Fruit fly (Drosophila melanogaster) whole organism, embryonic: ENCODE measurements around the gene Arl8.
A peak's percentile ranks its signal among the peaks of the same experiment; 100 is the strongest.

Experiments
- Atf-2 ChIP-seq: fragments of 200-800 bp; sonication (Bioruptor generic); optimal IDR thresholded peaks from 2 replicates; lab custom pipeline; 2016; ENCODE audit warnings: missing biosample characterization, missing genetic modification characterization
- CG10147 ChIP-seq: fragments of 200-800 bp; sonication (Bioruptor generic); optimal IDR thresholded peaks from 2 replicates; lab custom pipeline; 2019; ENCODE audit warnings: missing biosample characterization, mild to moderate bottlenecking, missing genetic modification characterization, moderate library complexity
- CG1024 ChIP-seq: fragments of 200-800 bp; sonication (Bioruptor generic); IDR thresholded peaks from 2 replicates; pipeline ENCODE4 v1.3.6; 2022; ENCODE audit warnings: missing biosample characterization, missing genetic modification characterization
- CG10274 ChIP-seq: fragments of 200-800 bp; sonication (Bioruptor generic); optimal IDR thresholded peaks from 3 replicates; lab custom pipeline; 2017; ENCODE audit warnings: missing biosample characterization, mild to moderate bottlenecking, missing genetic modification characterization
- CG10462 ChIP-seq: fragments of 200-800 bp; sonication (Bioruptor generic); optimal IDR thresholded peaks from 2 replicates; lab custom pipeline; 2016; ENCODE audit warnings: missing biosample characterization, missing genetic modification characterization
- CG11398 ChIP-seq: fragments of 200-800 bp; sonication (Bioruptor generic); optimal IDR thresholded peaks from 2 replicates; lab custom pipeline; 2016; ENCODE audit warnings: missing biosample characterization, missing genetic modification characterization
- CG1233 ChIP-seq: fragments of 200-800 bp; sonication (Bioruptor generic); optimal IDR thresholded peaks from 4 replicates; lab custom pipeline; 2018; ENCODE audit warnings: missing biosample characterization, mild to moderate bottlenecking, missing genetic modification characterization
- CG14710 ChIP-seq: fragments of 200-800 bp; sonication (Bioruptor generic); optimal IDR thresholded peaks from 3 replicates; lab custom pipeline; 2019; ENCODE audit warnings: missing biosample characterization, mild to moderate bottlenecking, missing genetic modification characterization, moderate library complexity
- CG17359 ChIP-seq: fragments of 200-800 bp; sonication (Bioruptor generic); optimal IDR thresholded peaks from 3 replicates; lab custom pipeline; 2018; ENCODE audit warnings: missing biosample characterization, mild to moderate bottlenecking, missing genetic modification characterization, moderate library complexity
- CG17385 ChIP-seq: fragments of 200-800 bp; sonication (Bioruptor generic); optimal IDR thresholded peaks from 3 replicates; lab custom pipeline; 2018; ENCODE audit warnings: missing biosample characterization, mild to moderate bottlenecking, missing genetic modification characterization
- CG1792 ChIP-seq: fragments of 200-800 bp; sonication (Bioruptor generic); optimal IDR thresholded peaks from 2 replicates; lab custom pipeline; 2016; ENCODE audit warnings: missing biosample characterization, missing genetic modification characterization
- CG30431 ChIP-seq: fragments of 200-800 bp; sonication (Bioruptor generic); optimal IDR thresholded peaks from 2 replicates; lab custom pipeline; 2017; ENCODE audit warnings: missing biosample characterization, missing genetic modification characterization
- CG31388 ChIP-seq: fragments of 200-800 bp; sonication (Bioruptor generic); optimal IDR thresholded peaks from 2 replicates; lab custom pipeline; 2016; ENCODE audit warnings: missing biosample characterization, missing genetic modification characterization
- CG33557 ChIP-seq: fragments of 200-800 bp; sonication (Bioruptor generic); optimal IDR thresholded peaks from 2 replicates; lab custom pipeline; 2019; ENCODE audit warnings: missing biosample characterization, mild to moderate bottlenecking, missing genetic modification characterization, moderate library complexity
- CG34376 ChIP-seq: fragments of 200-800 bp; sonication (Bioruptor generic); optimal IDR thresholded peaks from 2 replicates; lab custom pipeline; 2018; ENCODE audit warnings: missing biosample characterization, mild to moderate bottlenecking, missing genetic modification characterization
- CG3847 ChIP-seq: fragments of 200-800 bp; sonication (Bioruptor generic); IDR thresholded peaks from 2 replicates; pipeline ENCODE4 v1.3.6; 2022; ENCODE audit warnings: missing biosample characterization, missing genetic modification characterization
- CG4730 ChIP-seq: fragments of 200-800 bp; sonication (Bioruptor generic); IDR thresholded peaks from 2 replicates; pipeline ENCODE4 v1.3.6; 2022; ENCODE audit warnings: missing biosample characterization, missing genetic modification characterization
- CG7928 ChIP-seq: fragments of 200-800 bp; sonication (Bioruptor generic); optimal IDR thresholded peaks from 2 replicates; lab custom pipeline; 2017; ENCODE audit warnings: missing biosample characterization, mild to moderate bottlenecking, missing genetic modification characterization
- CG9817 ChIP-seq: fragments of 200-800 bp; sonication (Bioruptor generic); optimal IDR thresholded peaks from 2 replicates; lab custom pipeline; 2018; ENCODE audit warnings: missing biosample characterization, mild to moderate bottlenecking, missing genetic modification characterization, moderate library complexity
- Dip2 ChIP-seq: fragments of 200-800 bp; sonication (Bioruptor generic); IDR thresholded peaks from 2 replicates; pipeline ENCODE4 v1.3.6; 2022; ENCODE audit warnings: missing biosample characterization, missing genetic modification characterization
- Dll ChIP-seq: fragments of 200-800 bp; sonication (Bioruptor generic); IDR thresholded peaks from 4 replicates; pipeline ENCODE4 v1.3.6; 2022; ENCODE audit warnings: missing biosample characterization, missing genetic modification characterization; ENCODE audit not compliant: partially characterized antibody
- Doc2 ChIP-seq: fragments of 200-800 bp; sonication (Bioruptor generic); IDR thresholded peaks from 2 replicates; pipeline ENCODE4 v1.3.6; 2022; ENCODE audit warnings: missing biosample characterization, missing genetic modification characterization
- HLH4C ChIP-seq: fragments of 200-800 bp; sonication (Bioruptor generic); IDR thresholded peaks from 3 replicates; pipeline ENCODE4 v1.3.6; 2022; ENCODE audit warnings: missing biosample characterization, missing genetic modification characterization; ENCODE audit not compliant: partially characterized antibody
- HLH54F ChIP-seq: fragments of 200-800 bp; sonication (Bioruptor generic); optimal IDR thresholded peaks from 3 replicates; lab custom pipeline; 2016; ENCODE audit warnings: missing biosample characterization, missing genetic modification characterization
- Hr51 ChIP-seq, 2 experiments: fragments of 200-800 bp; sonication (Bioruptor generic); optimal IDR thresholded peaks; 2 replicates in 1 of 2; 3 replicates in 1 of 2; lab custom pipeline; 2016 to 2018; ENCODE audit warnings: missing biosample characterization in 2 of 2, missing genetic modification characterization in 2 of 2, mild to moderate bottlenecking in 1 of 2, moderate library complexity in 1 of 2
- Kr ChIP-seq: fragments of 200-800 bp; sonication (Bioruptor generic); optimal IDR thresholded peaks from 2 replicates; lab custom pipeline; 2017; ENCODE audit warnings: missing biosample characterization, mild to moderate bottlenecking, missing genetic modification characterization
- Lpt ChIP-seq: fragments of >200 bp; optimal IDR thresholded peaks from 2 replicates; lab custom pipeline; 2018; ENCODE audit warnings: missing biosample characterization, missing genetic modification characterization
- Ptx1 ChIP-seq: fragments of 200-800 bp; sonication (Bioruptor generic); IDR thresholded peaks from 2 replicates; pipeline ENCODE4 v1.3.6; 2022; ENCODE audit warnings: missing biosample characterization, missing genetic modification characterization
- Scr ChIP-seq: fragments of 200-800 bp; sonication (Bioruptor generic); IDR thresholded peaks from 2 replicates; pipeline ENCODE4 v1.3.6; 2022; ENCODE audit warnings: missing biosample characterization, missing genetic modification characterization; ENCODE audit not compliant: partially characterized antibody
- Sry-δ ChIP-seq: fragments of 200-800 bp; sonication (Bioruptor generic); optimal IDR thresholded peaks from 2 replicates; lab custom pipeline; 2016; ENCODE audit warnings: missing biosample characterization, missing genetic modification characterization
- az2 ChIP-seq: fragments of 200-800 bp; sonication (Bioruptor generic); optimal IDR thresholded peaks from 3 replicates; lab custom pipeline; 2016; ENCODE audit warnings: missing biosample characterization, missing genetic modification characterization
- chif ChIP-seq, 2 experiments: fragments of 200-800 bp; sonication (Bioruptor generic); optimal IDR thresholded peaks; 3 replicates each; lab custom pipeline; 2016; ENCODE audit warnings: missing biosample characterization in 2 of 2, missing genetic modification characterization in 2 of 2
- chm ChIP-seq: fragments of 200-800 bp; sonication (Bioruptor generic); IDR thresholded peaks from 2 replicates; pipeline ENCODE4 v1.3.6; 2022; ENCODE audit warnings: missing biosample characterization, missing genetic modification characterization
- dati ChIP-seq: fragments of 200-800 bp; sonication (Bioruptor generic); IDR thresholded peaks from 2 replicates; pipeline ENCODE4 v1.3.6; 2022; ENCODE audit warnings: missing biosample characterization, missing genetic modification characterization
- eyg ChIP-seq: fragments of 200-800 bp; sonication (Bioruptor generic); optimal IDR thresholded peaks from 3 replicates; lab custom pipeline; 2016; ENCODE audit warnings: missing biosample characterization, missing genetic modification characterization
- gem ChIP-seq: fragments of 200-800 bp; sonication (Bioruptor generic); optimal IDR thresholded peaks from 2 replicates; lab custom pipeline; 2019; ENCODE audit warnings: missing biosample characterization, mild to moderate bottlenecking, missing genetic modification characterization, moderate library complexity
- hbn ChIP-seq: fragments of 200-800 bp; sonication (Bioruptor generic); IDR thresholded peaks from 2 replicates; pipeline ENCODE4 v1.3.6; 2022; ENCODE audit warnings: missing biosample characterization, missing genetic modification characterization; ENCODE audit not compliant: partially characterized antibody
- lab ChIP-seq: fragments of 200-800 bp; sonication (Bioruptor generic); optimal IDR thresholded peaks from 3 replicates; lab custom pipeline; 2017; ENCODE audit warnings: missing biosample characterization, missing genetic modification characterization, mild to moderate bottlenecking, moderate library complexity, missing genetic modification reagents
- lbe ChIP-seq: fragments of 200-800 bp; sonication (Bioruptor generic); optimal IDR thresholded peaks from 2 replicates; lab custom pipeline; 2016; ENCODE audit warnings: missing biosample characterization, mild to moderate bottlenecking, missing genetic modification characterization
- psq ChIP-seq: fragments of 200-800 bp; sonication (Bioruptor generic); optimal IDR thresholded peaks from 2 replicates; lab custom pipeline; 2017; ENCODE audit warnings: missing biosample characterization, missing genetic modification characterization
- seq ChIP-seq: fragments of 200-800 bp; sonication (Bioruptor generic); IDR thresholded peaks from 2 replicates; pipeline ENCODE4 v1.3.6; 2022; ENCODE audit warnings: missing biosample characterization, missing genetic modification characterization
- shn ChIP-seq: fragments of 200-800 bp; sonication (Bioruptor generic); optimal IDR thresholded peaks from 3 replicates; lab custom pipeline; 2016; ENCODE audit warnings: missing biosample characterization, missing genetic modification characterization
- sisA ChIP-seq: fragments of 200-800 bp; sonication (Bioruptor generic); IDR thresholded peaks from 2 replicates; pipeline ENCODE4 v1.3.6; 2022; ENCODE audit warnings: missing biosample characterization, missing genetic modification characterization
- stwl ChIP-seq: fragments of 200-800 bp; sonication (Bioruptor generic); optimal IDR thresholded peaks from 3 replicates; lab custom pipeline; 2018; ENCODE audit warnings: missing biosample characterization, mild to moderate bottlenecking, missing genetic modification characterization, moderate library complexity
- tap ChIP-seq: fragments of 200-800 bp; optimal IDR thresholded peaks from 3 replicates; lab custom pipeline; 2019; ENCODE audit warnings: missing biosample characterization, mild to moderate bottlenecking, missing genetic modification characterization, moderate library complexity
- tin ChIP-seq: fragments of 200-800 bp; sonication (Bioruptor generic); optimal IDR thresholded peaks from 3 replicates; lab custom pipeline; 2016; ENCODE audit warnings: missing biosample characterization, missing genetic modification characterization
- vnd ChIP-seq: fragments of 200-800 bp; sonication (Bioruptor generic); IDR thresholded peaks from 3 replicates; pipeline ENCODE4 v1.3.6; 2022; ENCODE audit warnings: missing biosample characterization, missing genetic modification characterization; ENCODE audit not compliant: partially characterized antibody
- z ChIP-seq: fragments of 200-800 bp; sonication (Bioruptor generic); IDR thresholded peaks from 3 replicates; pipeline ENCODE4 v1.3.6; 2022; ENCODE audit warnings: missing biosample characterization, missing genetic modification characterization
- zen ChIP-seq: fragments of 200-800 bp; sonication (Bioruptor generic); optimal IDR thresholded peaks from 3 replicates; lab custom pipeline; 2018; ENCODE audit warnings: missing biosample characterization, mild to moderate bottlenecking, missing genetic modification characterization, moderate library complexity
- zf30C ChIP-seq: fragments of 200-800 bp; sonication (Bioruptor generic); optimal IDR thresholded peaks from 3 replicates; lab custom pipeline; 2018; ENCODE audit warnings: missing biosample characterization, mild to moderate bottlenecking, missing genetic modification characterization

The Arl8 gene

DNA sequence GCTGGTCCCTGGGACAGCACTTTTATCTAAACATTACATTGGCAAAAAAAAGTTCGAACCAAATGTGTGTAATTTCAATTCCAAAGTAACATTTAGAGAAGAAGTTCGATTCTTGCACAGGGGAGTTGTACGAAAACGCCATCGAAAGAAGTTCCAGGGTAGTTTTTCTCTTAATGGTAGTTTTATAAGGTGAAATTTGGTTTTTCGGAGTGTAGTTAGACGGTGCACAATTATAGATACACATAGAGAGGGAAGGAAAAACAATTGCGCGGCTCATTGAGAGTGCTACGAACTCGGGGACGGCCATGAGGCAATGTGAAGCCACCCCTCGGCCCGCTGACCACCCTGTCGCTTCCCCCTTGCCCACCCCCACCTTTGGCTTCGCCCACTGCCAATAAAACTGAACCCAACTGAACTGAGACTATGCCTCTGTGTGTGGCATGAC is 16.2 kb upstream of the Arl8 start (continued):
- TF ChIP-seq chif (GFP tag; optimal IDR thresholded peaks at IDR 0.05; lab: Kevin White, UChicago) = peak; percentile 58 to 59
- no peak for TF ChIP-seq lbe
- TF ChIP-seq CG14710 (tag; lab: Kevin White, UChicago) = peak; percentile 48
- peak; percentile 45; the same call in 1 of the 2 replicates for TF ChIP-seq CG3847
- TF ChIP-seq CG4730 (GFP tag; lab: Robert Waterston, UW) = 0 out of 2 replicates have a peak, but pooled peaks have one; percentile 34
- TF ChIP-seq az2 (GFP tag; lab: Kevin White, UChicago) = peak; percentile 50
- TF ChIP-seq CG1792 (GFP tag; lab: Kevin White, UChicago) = peak; percentile 13
- no peak for TF ChIP-seq eyg (GFP tag; lab: Kevin White, UChicago)
- peak; percentile 55 for TF ChIP-seq CG1233 (GFP tag; lab: Kevin White, UChicago)
- TF ChIP-seq CG17385 = peak; percentile 59
- no peak for TF ChIP-seq CG31388
- TF ChIP-seq Dll (GFP tag; lab: Robert Waterston, UW) = no peak
- peak; percentile 46 for TF ChIP-seq tap (tag; lab: Kevin White, UChicago)
- TF ChIP-seq tin (GFP tag; lab: Kevin White, UChicago) = peak; percentile 72
- TF ChIP-seq shn (GFP tag; lab: Kevin White, UChicago) = peak; percentile 28
- peak; percentile 62 for TF ChIP-seq chm
- TF ChIP-seq CG9817 (tag; lab: Kevin White, UChicago) = peak; percentile 68
- peak; percentile 52 for TF ChIP-seq zf30C (GFP tag; lab: Kevin White, UChicago)
- peak; percentile 22 for TF ChIP-seq CG33557 (GFP tag; lab: Kevin White, UChicago)
- TF ChIP-seq CG10147 = peak; percentile 47
- TF ChIP-seq vnd (GFP tag; lab: Robert Waterston, UW) = no peak
- peak; percentile 57; the same call in 1 of the 2 replicates for TF ChIP-seq dati (GFP tag; lab: Robert Waterston, UW)
- TF ChIP-seq Hr51 (GFP tag; optimal IDR thresholded peaks at IDR 0.05; lab: Kevin White, UChicago) = peak; percentile 22 to 63
- no peak for TF ChIP-seq psq (GFP tag; lab: Kevin White, UChicago)
- no peak for TF ChIP-seq z (GFP tag; lab: Robert Waterston, UW)
- TF ChIP-seq CG30431 = peak; percentile 24
- peak; percentile 76 for TF ChIP-seq Ptx1 (GFP tag; lab: Robert Waterston, UW)
- peak; percentile 78 for TF ChIP-seq gem (tag; lab: Kevin White, UChicago)
- no peak for TF ChIP-seq Scr (GFP tag; lab: Robert Waterston, UW)
- TF ChIP-seq Sry-δ (GFP tag; lab: Kevin White, UChicago) = peak; percentile 22
- peak; percentile 37 for TF ChIP-seq Atf-2
- no peak for TF ChIP-seq Doc2 (GFP tag; lab: Robert Waterston, UW)
- TF ChIP-seq CG17359 = peak; percentile 71
- TF ChIP-seq Dip2 = no peak
- TF ChIP-seq CG1024 (GFP tag; lab: Robert Waterston, UW) = no peak; the same call in 1 of the 2 replicates
- peak; percentile 57; the same call in 1 of the 2 replicates for TF ChIP-seq sisA (GFP tag; lab: Robert Waterston, UW)
- TF ChIP-seq zen = no peak
- no peak for TF ChIP-seq HLH54F (GFP tag; lab: Kevin White, UChicago)
- TF ChIP-seq CG7928 (GFP tag; lab: Kevin White, UChicago) = no peak
- no peak for TF ChIP-seq hbn (GFP tag; lab: Robert Waterston, UW)
- TF ChIP-seq Lpt (GFP tag; lab: Kevin White, UChicago) = no peak
- peak; percentile 66 for TF ChIP-seq CG11398
- no peak for TF ChIP-seq stwl (tag; lab: Kevin White, UChicago)
- no peak for TF ChIP-seq CG10274 (GFP tag; lab: Kevin White, UChicago)
- no peak for TF ChIP-seq HLH4C (GFP tag; lab: Robert Waterston, UW)
- peak; percentile 81 for TF ChIP-seq lab (GFP tag; lab: Kevin White, UChicago)
- TF ChIP-seq CG34376 (GFP tag; lab: Kevin White, UChicago) = no peak
- peak; percentile 61; the same call in 1 of the 2 replicates for TF ChIP-seq seq
- no peak for TF ChIP-seq Kr (GFP tag; lab: Kevin White, UChicago)
- TF ChIP-seq CG10462 (GFP tag; lab: Kevin White, UChicago) = peak; percentile 9
